Fruit fly (Drosophila melanogaster) whole organism, pupa: ENCODE measurements around the gene TTLL4A.

Experiments
- CG8301 ChIP-seq: fragments of 200-800 bp; sonication (Bioruptor generic); optimal IDR thresholded peaks from 2 replicates; lab custom pipeline; 2018; ENCODE audit warnings: missing biosample characterization, mild to moderate bottlenecking, missing genetic modification characterization
- Pif1B ChIP-seq: fragments of 200-800 bp; sonication (Bioruptor generic); optimal IDR thresholded peaks from 3 replicates; lab custom pipeline; 2016; ENCODE audit warnings: missing biosample characterization, missing genetic modification characterization

DNA sequence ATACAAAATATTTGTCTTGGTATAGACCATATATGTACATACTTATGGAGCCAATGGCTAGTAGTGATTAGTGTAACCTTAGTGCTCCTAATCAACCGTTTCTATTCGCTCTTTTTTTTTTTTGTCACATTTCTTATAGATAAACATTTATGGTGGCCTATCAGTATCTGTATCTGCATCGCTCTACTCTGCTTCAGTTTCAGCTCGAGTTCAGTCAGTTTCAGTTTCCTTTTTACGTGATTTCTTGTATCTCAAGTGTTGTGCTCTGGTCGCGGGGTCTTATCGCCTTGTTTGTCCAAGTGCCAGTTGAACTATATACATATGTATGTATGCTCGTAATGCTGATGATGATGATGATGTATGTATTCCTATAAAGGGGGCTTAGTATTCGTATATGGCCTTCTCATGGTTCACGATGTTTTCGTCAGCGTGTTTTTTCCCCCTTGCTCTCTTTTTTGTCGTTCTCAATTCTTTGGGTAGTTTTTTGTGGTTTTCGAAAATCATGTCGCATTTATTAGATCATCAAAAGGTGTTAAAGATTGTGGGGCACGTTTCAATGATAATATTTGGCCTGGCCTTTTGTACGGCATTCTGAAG, 50.4 kb downstream of the TTLL4A start:
- TF ChIP-seq CG8301 (tag; lab: Kevin White, UChicago) (no peak), Pif1B (GFP tag; lab: Kevin White, UChicago) (no peak)
